Fruit fly (Drosophila melanogaster): Measurements from ENCODE around the gene CG11927.

CG11927 gene

DNA sequence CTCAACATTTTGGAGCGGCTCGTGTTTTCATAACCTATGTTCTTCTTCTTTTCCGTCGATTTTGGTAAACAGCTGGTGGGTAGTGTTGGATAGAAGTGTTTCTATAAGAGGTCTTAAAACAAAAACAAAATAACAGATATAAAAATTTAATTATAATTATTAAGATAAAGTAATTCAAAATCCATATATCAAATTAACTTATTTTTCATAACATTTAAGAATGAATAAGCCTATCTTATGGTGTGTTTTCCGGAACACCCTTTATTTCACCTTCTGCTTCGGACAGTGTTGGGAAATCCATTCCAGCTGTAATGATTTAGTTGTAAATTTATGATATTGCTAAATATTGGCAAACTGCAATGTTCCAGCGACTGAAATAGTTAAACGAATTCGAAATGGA lies 2.8 kb downstream of the CG11927 start, which contains the start of the genes mRpS2 and Mon1 (continued):
- TF ChIP-seq CG6791 (GFP tag; IDR thresholded peaks at IDR 0.05; ENCODE audit: partially characterized antibody) (no peak), CG11723 (GFP tag; optimal IDR thresholded peaks at IDR 0.05) (peak; percentile 84), CG31224 (GFP tag; IDR thresholded peaks at IDR 0.05) (peak; percentile 95), Pdp1 (GFP tag; optimal IDR thresholded peaks at IDR 0.05) (peak; percentile 76 to 77), CG6765 (GFP tag; optimal IDR thresholded peaks at IDR 0.05) (peak; percentile 87), CG32767 (GFP tag; IDR thresholded peaks at IDR 0.05) (peak; percentile 95), Chrac-16 (GFP tag; optimal IDR thresholded peaks at IDR 0.05) (peak; percentile 94), Sry-β (GFP tag; optimal IDR thresholded peaks at IDR 0.05) (peak; percentile 45), grau (tag; optimal IDR thresholded peaks at IDR 0.05) (peak; percentile 93), HLH54F (GFP tag; optimal IDR thresholded peaks at IDR 0.05) (peak; percentile 83), wor (GFP tag; IDR thresholded peaks at IDR 0.05) (peak; percentile 89), cad (GFP tag; optimal IDR thresholded peaks at IDR 0.05) (no peak), CG13123 (GFP tag; optimal IDR thresholded peaks at IDR 0.05) (peak; percentile 91), CG14050 (GFP tag; IDR thresholded peaks at IDR 0.05) (peak; percentile 94), HLHmδ (GFP tag; optimal IDR thresholded peaks at IDR 0.05) (no peak), peb (GFP tag; IDR thresholded peaks at IDR 0.05) (peak; percentile 86), HLH4C (GFP tag; IDR thresholded peaks at IDR 0.05; ENCODE audit: partially characterized antibody) (no peak), ftz-f1 (GFP tag; optimal IDR thresholded peaks at IDR 0.05) (peak; percentile 61), ems (GFP tag; optimal IDR thresholded peaks at IDR 0.05) (peak; percentile 83), br (optimal IDR thresholded peaks at IDR 0.05) (no peak), CG4730 (GFP tag; IDR thresholded peaks at IDR 0.05) (peak; percentile 96), chif (GFP tag; optimal IDR thresholded peaks at IDR 0.05) (peak; percentile 72 to 78), cato (GFP tag; optimal IDR thresholded peaks at IDR 0.05; ENCODE audit: borderline replicate concordance) (peak; percentile 83), Dfd (GFP tag; optimal IDR thresholded peaks at IDR 0.05) (no peak), CG9817 (tag; optimal IDR thresholded peaks at IDR 0.05) (peak; percentile 94), B-H2 (GFP tag; optimal IDR thresholded peaks at IDR 0.05) (peak; percentile 92), grn (GFP tag; optimal IDR thresholded peaks at IDR 0.05) (peak; percentile 28), CG12391 (tag; optimal IDR thresholded peaks at IDR 0.05) (peak; percentile 98), CG16863 (GFP tag; optimal IDR thresholded peaks at IDR 0.05) (peak; percentile 51), da (GFP tag; optimal IDR thresholded peaks at IDR 0.05) (peak; percentile 37), CG3847 (GFP tag; IDR thresholded peaks at IDR 0.05) (peak; percentile 96), Blimp-1 (GFP tag; optimal IDR thresholded peaks at IDR 0.05) (peak; percentile 95), dmrt99B (tag; optimal IDR thresholded peaks at IDR 0.05) (peak; percentile 94), CG10147 (GFP tag; optimal IDR thresholded peaks at IDR 0.05) (peak; percentile 91), ash1 (GFP tag; optimal IDR thresholded peaks at IDR 0.05) (peak; percentile 47), CG10654 (GFP tag; optimal IDR thresholded peaks at IDR 0.05) (peak; percentile 93), gcm (GFP tag; optimal IDR thresholded peaks at IDR 0.05) (peak; percentile 95), lola (GFP tag; optimal IDR thresholded peaks at IDR 0.05) (peak in 1 of 3 experiments; percentile 94), zen2 (GFP tag; IDR thresholded peaks at IDR 0.05; ENCODE audit: partially characterized antibody) (no peak), sqz (GFP tag; optimal IDR thresholded peaks at IDR 0.05) (peak; percentile 69), CG7556 (GFP tag; optimal IDR thresholded peaks at IDR 0.05) (peak; percentile 91), pnt (GFP tag; optimal IDR thresholded peaks at IDR 0.05) (peak; percentile 70), Ets97D (GFP tag; optimal IDR thresholded peaks at IDR 0.05) (peak; percentile 72), CG18599 (GFP tag; optimal IDR thresholded peaks at IDR 0.05) (peak; percentile 97), slbo (GFP tag; IDR thresholded peaks at IDR 0.05) (peak; percentile 98), CG14441 (GFP tag; IDR thresholded peaks at IDR 0.05) (peak; percentile 97), CG14667 (GFP tag; IDR thresholded peaks at IDR 0.05) (peak; percentile 96), CG2202 (tag; optimal IDR thresholded peaks at IDR 0.05) (peak; percentile 85), esg (GFP tag; conservative IDR thresholded peaks at IDR 0.05) (peak; percentile 95), CG10543 (GFP tag; optimal IDR thresholded peaks at IDR 0.05) (peak; percentile 72), Ssrp (tag; optimal IDR thresholded peaks at IDR 0.05) (peak; percentile 92)
